Fruit fly (Drosophila melanogaster) whole organism, embryonic: ENCODE data around the gene Vdup1.

ENCODE experiments used
- Abd-B ChIP-seq: fragments of 200-800 bp; sonication (Bioruptor generic); optimal IDR thresholded peaks from 2 replicates; lab custom pipeline; 2018; ENCODE audit warnings: missing biosample characterization, mild to moderate bottlenecking, missing genetic modification characterization, moderate library complexity
- Ada2b ChIP-seq: fragments of 200-800 bp; sonication (Bioruptor generic); IDR thresholded peaks from 2 replicates; pipeline ENCODE4 v1.3.6; 2022; ENCODE audit warnings: missing biosample characterization, missing genetic modification characterization
- Atf-2 ChIP-seq: fragments of 200-800 bp; sonication (Bioruptor generic); optimal IDR thresholded peaks from 2 replicates; lab custom pipeline; 2016; ENCODE audit warnings: missing biosample characterization, missing genetic modification characterization
- Blimp-1 ChIP-seq: fragments of 200-800 bp; sonication (Bioruptor generic); optimal IDR thresholded peaks from 3 replicates; lab custom pipeline; 2018; ENCODE audit warnings: missing biosample characterization, missing genetic modification characterization, mild to moderate bottlenecking, moderate library complexity, missing genetic modification reagents
- CG10147 ChIP-seq: fragments of 200-800 bp; sonication (Bioruptor generic); optimal IDR thresholded peaks from 2 replicates; lab custom pipeline; 2019; ENCODE audit warnings: missing biosample characterization, mild to moderate bottlenecking, missing genetic modification characterization, moderate library complexity
- CG1024 ChIP-seq: fragments of 200-800 bp; sonication (Bioruptor generic); IDR thresholded peaks from 2 replicates; pipeline ENCODE4 v1.3.6; 2022; ENCODE audit warnings: missing biosample characterization, missing genetic modification characterization
- CG10431 ChIP-seq: fragments of 200-800 bp; sonication (Bioruptor generic); optimal IDR thresholded peaks from 3 replicates; lab custom pipeline; 2018; ENCODE audit warnings: missing biosample characterization, mild to moderate bottlenecking, missing genetic modification characterization
- CG12299 ChIP-seq: fragments of 200-800 bp; sonication (Bioruptor generic); optimal IDR thresholded peaks from 2 replicates; lab custom pipeline; 2018; ENCODE audit warnings: missing biosample characterization, mild to moderate bottlenecking, missing genetic modification characterization
- CG15696 ChIP-seq: fragments of 200-800 bp; sonication (Bioruptor generic); optimal IDR thresholded peaks from 2 replicates; lab custom pipeline; 2019; ENCODE audit warnings: missing biosample characterization, mild to moderate bottlenecking, missing genetic modification characterization, moderate library complexity
- CG2120 ChIP-seq: fragments of 200-800 bp; sonication (Bioruptor generic); optimal IDR thresholded peaks from 3 replicates; lab custom pipeline; 2016; ENCODE audit warnings: missing biosample characterization, missing genetic modification characterization
- CG31365 ChIP-seq: fragments of 200-800 bp; sonication (Bioruptor generic); optimal IDR thresholded peaks from 2 replicates; lab custom pipeline; 2018; ENCODE audit warnings: missing biosample characterization, mild to moderate bottlenecking, missing genetic modification characterization
- CG3407 ChIP-seq: fragments of 200-800 bp; sonication (Bioruptor generic); optimal IDR thresholded peaks from 2 replicates; lab custom pipeline; 2018; ENCODE audit warnings: missing biosample characterization, mild to moderate bottlenecking, missing genetic modification characterization
- CG6791 ChIP-seq: fragments of 200-800 bp; sonication (Bioruptor generic); IDR thresholded peaks from 3 replicates; pipeline ENCODE4 v1.3.6; 2022; ENCODE audit warnings: missing biosample characterization, missing genetic modification characterization; ENCODE audit not compliant: partially characterized antibody
- CG7357 ChIP-seq: fragments of 200-800 bp; sonication (Bioruptor generic); IDR thresholded peaks from 3 replicates; pipeline ENCODE4 v1.3.6; 2022; ENCODE audit warnings: missing biosample characterization, missing genetic modification characterization
- CG7372 ChIP-seq: fragments of 200-800 bp; sonication (Bioruptor generic); IDR thresholded peaks from 2 replicates; pipeline ENCODE4 v1.3.6; 2022; ENCODE audit warnings: missing biosample characterization, missing genetic modification characterization
- CG7745 ChIP-seq: fragments of 200-800 bp; sonication (Bioruptor generic); optimal IDR thresholded peaks from 2 replicates; lab custom pipeline; 2018; ENCODE audit warnings: missing biosample characterization, mild to moderate bottlenecking, missing genetic modification characterization, moderate library complexity
- CG7786 ChIP-seq: fragments of 200-800 bp; sonication (Bioruptor generic); optimal IDR thresholded peaks from 2 replicates; lab custom pipeline; 2016; ENCODE audit warnings: missing biosample characterization, missing genetic modification characterization
- CG7987 ChIP-seq: fragments of 200-800 bp; sonication (Bioruptor generic); optimal IDR thresholded peaks from 2 replicates; lab custom pipeline; 2018; ENCODE audit warnings: missing biosample characterization, mild to moderate bottlenecking, missing genetic modification characterization, moderate library complexity
- CG8089 ChIP-seq: fragments of 200-800 bp; sonication (Bioruptor generic); optimal IDR thresholded peaks from 3 replicates; lab custom pipeline; 2016; ENCODE audit warnings: missing biosample characterization, missing genetic modification characterization
- CG8281 ChIP-seq: fragments of 200-800 bp; sonication (Bioruptor generic); optimal IDR thresholded peaks from 2 replicates; lab custom pipeline; 2018; ENCODE audit warnings: missing biosample characterization, mild to moderate bottlenecking, missing genetic modification characterization, moderate library complexity
- CG9876 ChIP-seq: fragments of 200-800 bp; sonication (Bioruptor generic); optimal IDR thresholded peaks from 2 replicates; lab custom pipeline; 2016; ENCODE audit warnings: missing biosample characterization, missing genetic modification characterization
- CHES-1-like ChIP-seq: fragments of 200-800 bp; sonication (Bioruptor generic); optimal IDR thresholded peaks from 2 replicates; lab custom pipeline; 2016; ENCODE audit warnings: missing biosample characterization, missing genetic modification characterization
- Dek ChIP-seq: fragments of 200-800 bp; sonication (Bioruptor generic); optimal IDR thresholded peaks from 3 replicates; lab custom pipeline; 2019; ENCODE audit warnings: missing biosample characterization, mild to moderate bottlenecking, missing genetic modification characterization, moderate library complexity
- Dip2 ChIP-seq: fragments of 200-800 bp; sonication (Bioruptor generic); IDR thresholded peaks from 2 replicates; pipeline ENCODE4 v1.3.6; 2022; ENCODE audit warnings: missing biosample characterization, missing genetic modification characterization
- Gsc ChIP-seq: fragments of 200-800 bp; sonication (Bioruptor generic); IDR thresholded peaks from 2 replicates; pipeline ENCODE4 v1.3.6; 2022; ENCODE audit warnings: missing biosample characterization, missing genetic modification characterization
- Jarid2 ChIP-seq: fragments of 200-800 bp; sonication (Bioruptor generic); optimal IDR thresholded peaks from 3 replicates; lab custom pipeline; 2017; ENCODE audit warnings: mild to moderate bottlenecking, missing biosample characterization, missing genetic modification reagents, missing genetic modification characterization
- Ptx1 ChIP-seq: fragments of 200-800 bp; sonication (Bioruptor generic); IDR thresholded peaks from 2 replicates; pipeline ENCODE4 v1.3.6; 2022; ENCODE audit warnings: missing biosample characterization, missing genetic modification characterization
- az2 ChIP-seq: fragments of 200-800 bp; sonication (Bioruptor generic); optimal IDR thresholded peaks from 3 replicates; lab custom pipeline; 2016; ENCODE audit warnings: missing biosample characterization, missing genetic modification characterization
- br ChIP-seq: fragments of >200 bp; optimal IDR thresholded peaks from 2 replicates; lab custom pipeline; 2017
- chm ChIP-seq: fragments of 200-800 bp; sonication (Bioruptor generic); IDR thresholded peaks from 2 replicates; pipeline ENCODE4 v1.3.6; 2022; ENCODE audit warnings: missing biosample characterization, missing genetic modification characterization
- corto ChIP-seq: fragments of 200-800 bp; sonication (Bioruptor generic); optimal IDR thresholded peaks from 2 replicates; lab custom pipeline; 2016; ENCODE audit warnings: missing biosample characterization, mild to moderate bottlenecking, missing genetic modification characterization, moderate library complexity
- eve ChIP-seq, 2 experiments: fragments of >200 bp; optimal IDR thresholded peaks; 2 replicates each; lab custom pipeline; 2017; ENCODE audit warnings: missing biosample characterization in 2 of 2, missing genetic modification characterization in 2 of 2
- exex ChIP-seq: fragments of 200-800 bp; sonication (Bioruptor generic); optimal IDR thresholded peaks from 4 replicates; lab custom pipeline; 2018; ENCODE audit warnings: missing biosample characterization, mild to moderate bottlenecking, missing genetic modification characterization, moderate library complexity
- fd3F ChIP-seq: fragments of 200-800 bp; sonication (Bioruptor generic); optimal IDR thresholded peaks from 2 replicates; lab custom pipeline; 2018; ENCODE audit warnings: missing biosample characterization, mild to moderate bottlenecking, missing genetic modification characterization, moderate library complexity
- fd64A ChIP-seq: fragments of 200-800 bp; sonication (Bioruptor generic); optimal IDR thresholded peaks from 3 replicates; lab custom pipeline; 2018; ENCODE audit warnings: missing biosample characterization, mild to moderate bottlenecking, missing genetic modification characterization
- hb ChIP-seq: fragments of 200-800 bp; sonication (Bioruptor generic); IDR thresholded peaks from 3 replicates; pipeline ENCODE4 v1.3.6; 2022; ENCODE audit warnings: missing biosample characterization, missing genetic modification characterization; ENCODE audit not compliant: partially characterized antibody
- jing ChIP-seq: fragments of 200-800 bp; sonication (Bioruptor generic); optimal IDR thresholded peaks from 2 replicates; lab custom pipeline; 2018; ENCODE audit warnings: missing biosample characterization, mild to moderate bottlenecking, missing genetic modification characterization
- lab ChIP-seq: fragments of 200-800 bp; sonication (Bioruptor generic); optimal IDR thresholded peaks from 3 replicates; lab custom pipeline; 2017; ENCODE audit warnings: missing biosample characterization, missing genetic modification characterization, mild to moderate bottlenecking, moderate library complexity, missing genetic modification reagents
- lbe ChIP-seq: fragments of 200-800 bp; sonication (Bioruptor generic); optimal IDR thresholded peaks from 2 replicates; lab custom pipeline; 2016; ENCODE audit warnings: missing biosample characterization, mild to moderate bottlenecking, missing genetic modification characterization
- lov ChIP-seq, 2 experiments: fragments of 200-800 bp in 1 of 2; fragments of >200 bp in 1 of 2; sonication (Bioruptor generic) in 1 of 2; IDR thresholded peaks in 1 of 2; optimal IDR thresholded peaks in 1 of 2; 2 replicates in 1 of 2; 3 replicates in 1 of 2; pipeline versions ENCODE4 v1.3.6 to Lab custom; 2017 to 2022; ENCODE audit warnings: missing biosample characterization in 1 of 2, missing genetic modification characterization in 1 of 2
- onecut ChIP-seq: fragments of 200-800 bp; sonication (Bioruptor generic); IDR thresholded peaks from 2 replicates; pipeline ENCODE4 v1.3.6; 2022; ENCODE audit warnings: missing biosample characterization, missing genetic modification characterization
- pan ChIP-seq, 4 experiments: fragments of >200 bp in 3 of 4; fragments of 200-800 bp in 1 of 4; sonication (Bioruptor generic) in 1 of 4; optimal IDR thresholded peaks in 3 of 4; IDR thresholded peaks in 1 of 4; 2 replicates each; pipeline versions ENCODE4 v1.3.6 to Lab custom; 2017 to 2022; ENCODE audit warnings: missing biosample characterization in 2 of 4, missing genetic modification characterization in 2 of 4, mixed read lengths in 1 of 4
- sima ChIP-seq: fragments of 200-800 bp; sonication (Bioruptor generic); optimal IDR thresholded peaks from 2 replicates; lab custom pipeline; 2016; ENCODE audit warnings: missing biosample characterization, missing genetic modification characterization
- sna ChIP-seq: fragments of 200-800 bp; sonication (Bioruptor generic); IDR thresholded peaks from 2 replicates; pipeline ENCODE4 v1.3.6; 2022; ENCODE audit warnings: missing biosample characterization, missing genetic modification characterization; ENCODE audit not compliant: partially characterized antibody
- sug ChIP-seq: fragments of 200-800 bp; optimal IDR thresholded peaks from 2 replicates; lab custom pipeline; 2019; ENCODE audit warnings: missing biosample characterization, mild to moderate bottlenecking, missing genetic modification characterization, moderate library complexity
- tgo ChIP-seq: fragments of 200-800 bp; sonication (Bioruptor generic); IDR thresholded peaks from 3 replicates; pipeline ENCODE4 v1.3.6; 2022; ENCODE audit warnings: missing biosample characterization, missing genetic modification characterization
- tio ChIP-seq: fragments of 200-800 bp; sonication (Bioruptor generic); optimal IDR thresholded peaks from 2 replicates; lab custom pipeline; 2017; ENCODE audit warnings: missing biosample characterization, missing genetic modification characterization, inconsistent platforms
- z ChIP-seq: fragments of 200-800 bp; sonication (Bioruptor generic); IDR thresholded peaks from 3 replicates; pipeline ENCODE4 v1.3.6; 2022; ENCODE audit warnings: missing biosample characterization, missing genetic modification characterization

Gene Vdup1

DNA sequence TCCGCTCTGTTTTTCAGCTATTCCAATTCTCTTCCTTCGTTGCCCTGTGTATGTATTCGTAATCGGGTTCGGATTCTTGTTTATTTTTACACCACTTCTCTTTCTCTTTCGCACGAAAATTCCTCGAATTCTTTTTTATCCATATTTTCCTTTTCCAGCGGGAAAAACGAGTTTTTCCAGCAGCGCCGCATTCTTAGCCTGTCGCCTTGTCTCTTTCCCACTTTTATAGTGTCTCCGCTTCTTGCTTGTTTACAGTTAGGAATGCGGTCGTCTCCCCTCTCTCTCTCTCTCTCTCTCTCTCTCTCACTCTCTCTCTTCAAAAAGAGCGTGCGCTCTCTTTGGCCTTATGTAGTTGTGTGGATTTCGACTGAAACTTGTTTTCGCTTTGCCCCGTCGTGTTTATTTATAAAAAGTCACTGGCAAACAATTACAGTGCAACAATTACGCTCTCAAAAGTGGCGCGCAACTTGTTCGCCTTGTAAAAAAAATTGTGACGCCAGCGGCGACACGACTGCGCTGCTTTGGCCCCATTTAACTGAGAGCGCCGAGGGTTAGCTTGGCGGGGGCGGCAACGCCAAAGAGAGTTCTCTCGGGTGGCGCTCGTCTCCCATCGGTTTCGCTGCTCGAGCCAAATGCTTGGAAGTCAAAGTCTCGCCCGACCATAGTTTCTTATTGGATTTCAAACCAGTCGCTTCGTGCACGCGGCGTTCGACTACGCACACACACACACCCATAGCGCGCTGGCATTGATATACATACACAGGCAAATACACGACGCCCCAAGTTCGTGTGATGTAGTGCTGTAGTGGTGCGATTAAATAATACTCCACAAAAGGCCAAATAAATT is 47.4 kb downstream of the Vdup1 start (continued):
- no peak for TF ChIP-seq CG7987
- peak; percentile 28; the same call in 1 of the 2 replicates for TF ChIP-seq sna
- TF ChIP-seq lab (GFP tag; lab: Kevin White, UChicago) = peak; percentile 72
- TF ChIP-seq CG10147 (GFP tag; lab: Kevin White, UChicago) = no peak
- 0 out of 2 replicates have a peak, but pooled peaks have one; percentile 6 for TF ChIP-seq CG7372
- TF ChIP-seq CHES-1-like (GFP tag; lab: Kevin White, UChicago) = peak; percentile 36
- no peak for TF ChIP-seq corto (GFP tag; lab: Kevin White, UChicago)
- no peak for TF ChIP-seq Ptx1 (GFP tag; lab: Robert Waterston, UW)
- TF ChIP-seq CG8089 (GFP tag; lab: Kevin White, UChicago) = peak; percentile 48
- TF ChIP-seq z (GFP tag; lab: Robert Waterston, UW) = no peak
- no peak for TF ChIP-seq Blimp-1
- TF ChIP-seq az2 (GFP tag; lab: Kevin White, UChicago) = no peak
- no peak for TF ChIP-seq tio (GFP tag; lab: Kevin White, UChicago)
- no peak for TF ChIP-seq Gsc (GFP tag; lab: Robert Waterston, UW)
- peak; percentile 54 for TF ChIP-seq exex (tag; lab: Kevin White, UChicago)
- peak; percentile 12 for TF ChIP-seq fd64A
- TF ChIP-seq Dek (tag; lab: Kevin White, UChicago) = peak; percentile 22
- no peak for TF ChIP-seq sima (GFP tag; lab: Kevin White, UChicago)
- TF ChIP-seq Jarid2 (GFP tag; lab: Kevin White, UChicago) = peak; percentile 91
- TF ChIP-seq eve (GFP tag; optimal IDR thresholded peaks at IDR 0.05; lab: Kevin White, UChicago) = peak in 1 of 2 experiments; percentile 25
- TF ChIP-seq CG31365 (tag; lab: Kevin White, UChicago) = peak; percentile 35
- peak; percentile 3 for TF ChIP-seq CG9876 (GFP tag; lab: Kevin White, UChicago)
- TF ChIP-seq fd3F = no peak
- TF ChIP-seq tgo (GFP tag; lab: Robert Waterston, UW) = no peak
- no peak for TF ChIP-seq br (lab: Kevin White, UChicago)
- TF ChIP-seq Atf-2 (GFP tag; lab: Kevin White, UChicago) = no peak
- TF ChIP-seq hb (GFP tag; lab: Robert Waterston, UW) = no peak
- no peak for TF ChIP-seq jing (GFP tag; lab: Kevin White, UChicago)
- no peak for TF ChIP-seq CG7357
- TF ChIP-seq CG3407 (GFP tag; lab: Kevin White, UChicago) = peak; percentile 51
- TF ChIP-seq CG8281 (tag; lab: Kevin White, UChicago) = no peak
- no peak for TF ChIP-seq CG1024 (GFP tag; lab: Robert Waterston, UW)
- peak; percentile 32; the same call in 1 of the 3 replicates for TF ChIP-seq CG6791 (GFP tag; lab: Robert Waterston, UW)
- no peak for TF ChIP-seq Abd-B
- TF ChIP-seq CG7745 (tag; lab: Kevin White, UChicago) = no peak
- no peak for TF ChIP-seq lov (optimal IDR thresholded peaks at IDR 0.05; lab: Kevin White, UChicago)
- TF ChIP-seq lov (GFP tag; IDR thresholded peaks at IDR 0.05; lab: Robert Waterston, UW) = no peak
- TF ChIP-seq lbe (GFP tag; lab: Kevin White, UChicago) = peak; percentile 25
- TF ChIP-seq chm (GFP tag; lab: Robert Waterston, UW) = peak; percentile 72
- no peak for TF ChIP-seq Dip2 (GFP tag; lab: Robert Waterston, UW)
- TF ChIP-seq Ada2b = no peak
- peak; percentile 48 for TF ChIP-seq CG12299 (tag; lab: Kevin White, UChicago)
- peak; percentile 36 for TF ChIP-seq onecut (GFP tag; lab: Robert Waterston, UW)
- TF ChIP-seq CG2120 (GFP tag; lab: Kevin White, UChicago) = no peak
- peak; percentile 54 for TF ChIP-seq sug (tag; lab: Kevin White, UChicago)
- peak; percentile 53 for TF ChIP-seq CG10431 (GFP tag; lab: Kevin White, UChicago)
- TF ChIP-seq CG7786 = no peak
- no peak for TF ChIP-seq pan (optimal IDR thresholded peaks at IDR 0.05; lab: Kevin White, UChicago)
- no peak for TF ChIP-seq pan (GFP tag; optimal IDR thresholded peaks at IDR 0.05 in 1 of 2, IDR thresholded peaks at IDR 0.05 in 1 of 2)
- TF ChIP-seq CG15696 (tag; lab: Kevin White, UChicago) = no peak
